Worm (Caenorhabditis elegans): ENCODE results near the gene srr-1.
A peak's percentile ranks its signal among the peaks of the same experiment; 100 is the strongest.

The srr-1 gene

DNA sequence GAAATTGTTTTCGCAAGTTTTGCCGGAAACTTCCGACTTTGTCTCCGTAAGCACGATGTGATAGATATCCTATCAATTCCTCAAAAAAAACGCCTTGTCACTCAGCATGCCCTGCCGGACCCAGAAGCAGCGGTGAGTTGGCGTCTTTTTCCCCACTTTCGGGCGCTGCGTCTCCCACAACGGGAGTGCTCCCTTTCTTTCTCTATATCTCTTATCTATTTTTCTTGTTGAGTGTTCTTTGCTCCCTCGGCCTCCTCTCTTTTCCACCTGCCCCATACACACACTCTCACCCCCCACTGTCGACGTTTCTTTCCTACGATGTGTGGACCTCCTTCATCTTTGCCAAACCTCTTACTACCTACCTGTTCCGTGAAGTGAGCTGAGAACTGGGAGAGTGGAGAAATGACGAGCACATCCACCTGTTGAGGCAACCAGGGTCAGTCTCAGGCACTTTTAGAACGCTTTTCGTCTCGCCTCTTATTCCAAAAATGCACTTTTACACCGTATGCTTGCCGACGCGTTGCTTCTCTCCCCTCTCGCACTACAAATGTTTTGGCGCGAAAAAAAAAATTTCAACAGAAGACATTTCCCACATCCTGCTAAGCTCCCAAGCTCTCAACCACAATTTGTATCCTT lies 32.5 kb upstream of the srr-1 start (continued):
- TF ChIP-seq zfp-3 (GFP tag; conservative IDR thresholded peaks at IDR 0.05) (0 out of 2 replicates have a peak, but pooled peaks have one; percentile 19), fos-1 (tag; optimal IDR thresholded peaks at IDR 0.05) (no peak), ZK546.5 (tag; optimal IDR thresholded peaks at IDR 0.05) (no peak), egl-43 (GFP tag; IDR thresholded peaks at IDR 0.05) (peak; percentile 74), nhr-11 (tag; optimal IDR thresholded peaks at IDR 0.05) (peak; percentile 81), ces-1 (GFP tag; optimal IDR thresholded peaks at IDR 0.05) (no peak), F49E8.2 (tag; optimal IDR thresholded peaks at IDR 0.05; ENCODE audit: borderline replicate concordance) (no peak), saeg-2 (GFP tag; IDR thresholded peaks at IDR 0.05) (peak; percentile 85), nhr-10 (tag; optimal IDR thresholded peaks at IDR 0.05) (peak; percentile 78), ceh-82 (tag; optimal IDR thresholded peaks at IDR 0.05) (no peak), ceh-32 (tag; optimal IDR thresholded peaks at IDR 0.05; ENCODE audit: poor library complexity) (no peak), nhr-25 (tag; optimal IDR thresholded peaks at IDR 0.05; ENCODE audit: borderline replicate concordance, insufficient read depth) (peak; percentile 47), lin-38 (GFP tag; IDR thresholded peaks at IDR 0.05) (peak; percentile 64), unc-130 (GFP tag; optimal IDR thresholded peaks at IDR 0.05) (no peak), tag-97 (GFP tag; IDR thresholded peaks at IDR 0.05) (no peak), mxl-3 (GFP tag; optimal IDR thresholded peaks at IDR 0.05) (peak; percentile 26)

DNA sequence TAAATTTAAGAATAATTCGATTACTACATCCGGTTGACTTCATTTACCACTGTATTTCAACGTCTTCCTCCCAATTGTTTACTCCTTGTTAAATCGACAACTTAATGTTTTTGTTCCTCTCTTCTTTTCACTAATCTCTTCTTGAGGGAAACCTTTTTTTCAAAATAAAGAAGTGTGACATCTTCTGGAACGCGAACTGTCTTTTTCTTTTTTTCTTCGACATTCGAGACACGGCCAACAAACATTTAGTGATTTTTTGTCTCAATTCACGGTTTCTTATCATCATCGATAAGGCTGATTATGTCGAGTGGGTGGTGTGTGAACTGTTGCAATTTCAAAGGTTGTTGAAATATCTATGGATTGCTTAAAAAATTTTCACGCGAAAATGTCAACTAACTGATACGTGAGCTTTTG lies 31.7 kb upstream of the srr-1 start:
- TF ChIP-seq F37D6.2 (tag; optimal IDR thresholded peaks at IDR 0.05): no peak
- TF ChIP-seq lin-15B (tag; optimal IDR thresholded peaks at IDR 0.05): no peak
- no peak for TF ChIP-seq egl-27 (tag; optimal IDR thresholded peaks at IDR 0.05)
- no peak for TF ChIP-seq ztf-7 (tag; optimal IDR thresholded peaks at IDR 0.05)
- peak; percentile 78 for TF ChIP-seq dve-1 (tag; optimal IDR thresholded peaks at IDR 0.05; ENCODE audit: insufficient read depth)
- TF ChIP-seq F44E2.7 (GFP tag; IDR thresholded peaks at IDR 0.05): no peak
- 0 out of 2 replicates have a peak, but pooled peaks have one; percentile 39 for TF ChIP-seq saeg-2 (GFP tag; IDR thresholded peaks at IDR 0.05)
- TF ChIP-seq F10B5.3 (tag; optimal IDR thresholded peaks at IDR 0.05): no peak
- TF ChIP-seq nhr-102 (tag; optimal IDR thresholded peaks at IDR 0.05): no peak
- no peak for TF ChIP-seq gei-8 (GFP tag; optimal IDR thresholded peaks at IDR 0.05)
- no peak for TF ChIP-seq T26A8.4 (GFP tag; IDR thresholded peaks at IDR 0.05)
- no peak for TF ChIP-seq nhr-42 (GFP tag; IDR thresholded peaks at IDR 0.05)
- TF ChIP-seq Y5F2A.4 (GFP tag; optimal IDR thresholded peaks at IDR 0.05): no peak
- no peak for TF ChIP-seq F49E8.2 (tag; optimal IDR thresholded peaks at IDR 0.05; ENCODE audit: borderline replicate concordance)
- no peak for TF ChIP-seq nhr-237 (tag; optimal IDR thresholded peaks at IDR 0.05)
- TF ChIP-seq D1046.2 (GFP tag; IDR thresholded peaks at IDR 0.05): no peak
- TF ChIP-seq sdz-12 (GFP tag; optimal IDR thresholded peaks at IDR 0.05): no peak
- no peak for TF ChIP-seq dmd-8 (GFP tag; IDR thresholded peaks at IDR 0.05)
- no peak for TF ChIP-seq aly-2 (tag; optimal IDR thresholded peaks at IDR 0.05)
- TF ChIP-seq R02D3.7 (tag; optimal IDR thresholded peaks at IDR 0.05): no peak
- TF ChIP-seq Y48G9A.11 (GFP tag; IDR thresholded peaks at IDR 0.05): no peak
- no peak for TF ChIP-seq ztf-11 (tag; optimal IDR thresholded peaks at IDR 0.05)
- no peak for TF ChIP-seq spr-3 (GFP tag; optimal IDR thresholded peaks at IDR 0.05)
- peak in 1 of 2 experiments; percentile 1 for TF ChIP-seq lsy-2 (tag; optimal IDR thresholded peaks at IDR 0.05)
- no peak for TF ChIP-seq skn-1 (tag; optimal IDR thresholded peaks at IDR 0.05)
- TF ChIP-seq snpc-1.2 (GFP tag; IDR thresholded peaks at IDR 0.05): no peak
- no peak for TF ChIP-seq nhr-77 (tag; optimal IDR thresholded peaks at IDR 0.05)
- TF ChIP-seq mes-2 (tag; optimal IDR thresholded peaks at IDR 0.05; ENCODE audit: poor library complexity, severe bottlenecking): peak; percentile 16
- no peak for TF ChIP-seq set-16 (GFP tag; IDR thresholded peaks at IDR 0.05)
- TF ChIP-seq nhr-28 (tag; optimal IDR thresholded peaks at IDR 0.05): peak; percentile 71
- peak; percentile 12 for TF ChIP-seq ama-1 (optimal IDR thresholded peaks at IDR 0.05)
- no peak for TF ChIP-seq nhr-111 (GFP tag; optimal IDR thresholded peaks at IDR 0.05)
- no peak for TF ChIP-seq nhr-76 (tag; optimal IDR thresholded peaks at IDR 0.05)
- TF ChIP-seq mdt-29 (GFP tag; IDR thresholded peaks at IDR 0.05): no peak
- no peak for TF ChIP-seq ctbp-1 (GFP tag; IDR thresholded peaks at IDR 0.05)
- TF ChIP-seq tag-97 (GFP tag; IDR thresholded peaks at IDR 0.05): no peak
